Worm (Caenorhabditis elegans) whole organism, L1 larva: ENCODE measurements around the gene lin-25.
A peak's percentile ranks its signal among the peaks of the same experiment; 100 is the strongest.

Source experiments
- C16A3.4 ChIP-seq: fragments of 150-350 bp; optimal IDR thresholded peaks from 2 replicates; lab custom pipeline; 2014; ENCODE audit warnings: missing biosample characterization, missing genetic modification characterization
- C34B4.2 ChIP-seq: sonication (generic microtip); optimal IDR thresholded peaks from 2 replicates; lab custom pipeline; 2017; ENCODE audit warnings: mild to moderate bottlenecking, missing genetic modification characterization, missing compliant biosample characterization
- Y116A8C.19 ChIP-seq: sonication (generic microtip); optimal IDR thresholded peaks from 2 replicates; lab custom pipeline; 2016; ENCODE audit warnings: missing compliant biosample characterization, missing genetic modification characterization, borderline replicate concordance
- alr-1 ChIP-seq: fragments of 200-800 bp; sonication (Bioruptor generic); optimal IDR thresholded peaks from 2 replicates; lab custom pipeline; 2018; ENCODE audit warnings: borderline replicate concordance, mild to moderate bottlenecking, missing genetic modification characterization, missing compliant biosample characterization
- blmp-1 ChIP-seq: fragments of 150-350 bp; optimal IDR thresholded peaks from 2 replicates; lab custom pipeline; 2014; ENCODE audit warnings: missing biosample characterization, missing genetic modification characterization
- ceh-63 ChIP-seq: fragments of 200-800 bp; sonication (Bioruptor generic); optimal IDR thresholded peaks from 2 replicates; lab custom pipeline; 2018; ENCODE audit warnings: mild to moderate bottlenecking, missing genetic modification characterization, missing compliant biosample characterization
- ceh-8 ChIP-seq: fragments of 200-800 bp; sonication (Bioruptor generic); optimal IDR thresholded peaks from 2 replicates; lab custom pipeline; 2018; ENCODE audit warnings: mild to moderate bottlenecking, missing genetic modification characterization, moderate library complexity, missing compliant biosample characterization
- ceh-90 ChIP-seq: sonication (generic microtip); optimal IDR thresholded peaks from 2 replicates; lab custom pipeline; 2016; ENCODE audit warnings: missing genetic modification characterization, missing compliant biosample characterization
- dsc-1 ChIP-seq: sonication (generic microtip); optimal IDR thresholded peaks from 2 replicates; lab custom pipeline; 2016; ENCODE audit warnings: mild to moderate bottlenecking, missing genetic modification characterization, missing compliant biosample characterization
- elt-2 ChIP-seq: sonication (generic microtip); optimal IDR thresholded peaks from 2 replicates; lab custom pipeline; 2016; ENCODE audit warnings: missing genetic modification characterization, mild to moderate bottlenecking, inconsistent platforms, missing compliant biosample characterization, missing genetic modification reagents
- elt-3 ChIP-seq, 6 experiments: fragments of 150-350 bp in 1 of 6; sonication (generic microtip); optimal IDR thresholded peaks; 2 replicates each; lab custom pipeline; 2017 to 2018; ENCODE audit warnings: missing biosample characterization in 6 of 6, missing genetic modification characterization in 6 of 6, inconsistent platforms in 1 of 6
- fkh-4 ChIP-seq: sonication (generic microtip); optimal IDR thresholded peaks from 2 replicates; lab custom pipeline; 2016; ENCODE audit warnings: missing compliant biosample characterization, missing genetic modification characterization, borderline replicate concordance
- hlh-17 ChIP-seq: fragments of 200-800 bp; sonication (Bioruptor generic); optimal IDR thresholded peaks from 2 replicates; lab custom pipeline; 2018; ENCODE audit warnings: missing genetic modification characterization, mild to moderate bottlenecking, missing compliant biosample characterization, moderate library complexity, borderline replicate concordance
- hlh-4 ChIP-seq: sonication (generic microtip); optimal IDR thresholded peaks from 2 replicates; lab custom pipeline; 2016; ENCODE audit warnings: mild to moderate bottlenecking, missing genetic modification characterization, missing compliant biosample characterization
- jun-1 ChIP-seq: fragments of 150-350 bp; optimal IDR thresholded peaks from 2 replicates; lab custom pipeline; 2014; ENCODE audit warnings: missing biosample characterization, missing genetic modification reagents, missing genetic modification characterization
- lin-14 ChIP-seq: fragments of 200-800 bp; sonication (Bioruptor generic); optimal IDR thresholded peaks from 2 replicates; lab custom pipeline; 2018; ENCODE audit warnings: mild to moderate bottlenecking, missing genetic modification characterization, moderate library complexity, missing compliant biosample characterization
- lin-35 ChIP-seq, 2 experiments: fragments of 150-350 bp; optimal IDR thresholded peaks; 2 replicates each; lab custom pipeline; 2014; ENCODE audit warnings: missing biosample characterization in 2 of 2, missing genetic modification characterization in 2 of 2, missing genetic modification reagents in 2 of 2
- lin-39 ChIP-seq: fragments of 150-350 bp; optimal IDR thresholded peaks from 2 replicates; lab custom pipeline; 2014; ENCODE audit warnings: missing biosample characterization, missing genetic modification reagents, missing genetic modification characterization
- mab-9 ChIP-seq: fragments of 200-800 bp; sonication (Bioruptor generic); IDR thresholded peaks from 2 replicates; pipeline ENCODE4 v1.3.6; 2022; ENCODE audit warnings: missing genetic modification reagents, missing genetic modification characterization, missing compliant biosample characterization
- mef-2 ChIP-seq: fragments of 150-350 bp; optimal IDR thresholded peaks from 2 replicates; lab custom pipeline; 2014; ENCODE audit warnings: missing biosample characterization, missing genetic modification characterization
- nhr-20 ChIP-seq: sonication (generic microtip); optimal IDR thresholded peaks from 2 replicates; lab custom pipeline; 2016; ENCODE audit warnings: mild to moderate bottlenecking, missing genetic modification characterization, missing compliant biosample characterization
- nhr-237 ChIP-seq: fragments of 150-350 bp; optimal IDR thresholded peaks from 2 replicates; lab custom pipeline; 2014; ENCODE audit warnings: missing biosample characterization, missing genetic modification characterization
- nhr-71 ChIP-seq: sonication (generic microtip); optimal IDR thresholded peaks from 2 replicates; lab custom pipeline; 2016; ENCODE audit warnings: mild to moderate bottlenecking, missing genetic modification characterization, moderate library complexity, missing compliant biosample characterization
- nhr-77 ChIP-seq: fragments of 150-350 bp; optimal IDR thresholded peaks from 2 replicates; lab custom pipeline; 2014; ENCODE audit warnings: missing biosample characterization, missing genetic modification characterization
- nhr-85 ChIP-seq: sonication (generic microtip); peaks from one replicate; lab custom pipeline; 2016; ENCODE audit warnings: missing genetic modification characterization, inconsistent platforms, missing compliant biosample characterization
- pag-3 ChIP-seq: sonication (generic microtip); optimal IDR thresholded peaks from 2 replicates; lab custom pipeline; 2017; ENCODE audit warnings: missing genetic modification characterization, mild to moderate bottlenecking, missing compliant biosample characterization, antibody characterized with exemption, borderline replicate concordance; ENCODE audit not compliant: insufficient read depth
- pax-3 ChIP-seq: fragments of 200-800 bp; sonication (Bioruptor generic); optimal IDR thresholded peaks from 2 replicates; lab custom pipeline; 2018; ENCODE audit warnings: mild to moderate bottlenecking, missing genetic modification characterization, moderate library complexity, missing compliant biosample characterization
- pqm-1 ChIP-seq: sonication (generic microtip); optimal IDR thresholded peaks from 3 replicates; lab custom pipeline; 2017; ENCODE audit warnings: missing biosample characterization, missing genetic modification characterization
- rnt-1 ChIP-seq: sonication (generic microtip); optimal IDR thresholded peaks from 2 replicates; lab custom pipeline; 2016; ENCODE audit warnings: mild to moderate bottlenecking, missing genetic modification characterization, moderate library complexity, missing compliant biosample characterization
- snu-23 ChIP-seq: sonication (generic microtip); optimal IDR thresholded peaks from 2 replicates; lab custom pipeline; 2016; ENCODE audit warnings: missing genetic modification characterization, missing compliant biosample characterization
- tlp-1 ChIP-seq: fragments of 150-350 bp; optimal IDR thresholded peaks from 2 replicates; lab custom pipeline; 2014; ENCODE audit warnings: missing biosample characterization, missing genetic modification characterization
- unc-130 ChIP-seq: fragments of 150-350 bp; optimal IDR thresholded peaks from 2 replicates; lab custom pipeline; 2017; ENCODE audit warnings: missing biosample characterization, missing genetic modification characterization, inconsistent platforms
- unc-30 ChIP-seq: sonication (generic microtip); optimal IDR thresholded peaks from 2 replicates; lab custom pipeline; 2017; ENCODE audit warnings: missing biosample characterization, missing genetic modification characterization
- unc-98 ChIP-seq: fragments of 200-800 bp; sonication (Bioruptor generic); IDR thresholded peaks from 2 replicates; pipeline ENCODE4 v1.3.6; 2022; ENCODE audit warnings: missing genetic modification characterization, missing compliant biosample characterization
- vab-15 ChIP-seq: sonication (generic microtip); optimal IDR thresholded peaks from 2 replicates; lab custom pipeline; 2017; ENCODE audit warnings: missing genotype, mild to moderate bottlenecking, missing genetic modification characterization, missing compliant biosample characterization
- zag-1 ChIP-seq: fragments of 150-350 bp; optimal IDR thresholded peaks from 2 replicates; lab custom pipeline; 2014; ENCODE audit warnings: missing biosample characterization, missing genetic modification characterization

The lin-25 gene

DNA sequence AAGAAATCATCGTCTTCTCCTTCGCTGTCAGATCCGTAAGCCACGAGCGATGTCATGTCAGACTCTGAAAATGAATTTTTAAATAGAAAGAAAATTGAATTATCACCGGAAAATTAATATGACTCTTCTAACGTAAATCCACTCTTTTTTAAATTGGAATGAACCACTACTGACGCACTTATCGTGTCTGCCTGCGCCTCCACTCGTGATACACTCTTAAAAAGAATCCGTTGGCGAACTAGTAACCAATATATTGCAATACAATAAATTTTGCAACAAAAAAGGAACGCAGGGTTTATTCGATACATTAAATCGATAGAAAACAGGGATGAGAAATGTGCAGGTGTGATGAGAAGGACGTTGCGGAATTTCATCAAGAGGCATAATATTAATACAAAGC lies 9.7 kb downstream of the lin-25 start, which contains the start of gene ccch-3 (continued):
- TF ChIP-seq mab-9 (no peak), mef-2 (tag; lab: Kevin White, UChicago) (no peak), ceh-63 (GFP tag; lab: Kevin White, UChicago) (no peak), elt-2 (tag; lab: Kevin White, UChicago) (no peak), zag-1 (tag; lab: Kevin White, UChicago) (no peak)
- TF ChIP-seq, all 84 proteins: peak for 45

DNA sequence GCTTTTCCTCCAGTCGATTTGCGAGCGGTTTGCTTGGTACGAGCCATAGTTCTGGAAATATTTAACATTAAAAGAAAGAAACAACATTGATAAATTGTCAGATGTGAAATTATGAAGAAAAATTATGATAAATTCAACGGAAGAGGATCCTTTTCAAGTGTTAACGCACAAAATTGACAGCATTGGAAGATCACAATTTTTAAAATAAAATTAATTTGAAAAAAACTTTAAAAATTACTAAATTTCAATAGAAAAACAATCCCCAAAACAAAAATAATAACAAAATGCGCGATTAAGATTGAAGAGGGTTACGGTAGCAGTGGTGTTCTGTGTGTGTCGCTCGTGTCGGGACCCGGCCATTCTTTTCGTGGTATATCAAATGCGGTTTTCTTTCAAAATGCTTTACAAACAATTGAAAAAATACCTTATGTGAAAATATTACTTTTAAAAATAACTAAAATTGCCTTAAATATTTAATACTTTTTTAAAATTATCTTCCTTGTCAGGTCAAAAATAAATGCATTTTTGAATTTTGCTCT lies 10.6 kb downstream of the lin-25 start, which contains the start of gene his-74:
Gene his-74 (minus strand): TSS at position 51 of the 539 bp plus-strand sequence.
- no peak for TF ChIP-seq nhr-71
- TF ChIP-seq Y116A8C.19 = no peak
- no peak for TF ChIP-seq pax-3 (tag; lab: Kevin White, UChicago)
- no peak for TF ChIP-seq hlh-4
- no peak for TF ChIP-seq snu-23 (GFP tag; lab: Kevin White, UChicago)
- no peak for TF ChIP-seq tlp-1 (tag; lab: Kevin White, UChicago)
- TF ChIP-seq nhr-237 = no peak

DNA sequence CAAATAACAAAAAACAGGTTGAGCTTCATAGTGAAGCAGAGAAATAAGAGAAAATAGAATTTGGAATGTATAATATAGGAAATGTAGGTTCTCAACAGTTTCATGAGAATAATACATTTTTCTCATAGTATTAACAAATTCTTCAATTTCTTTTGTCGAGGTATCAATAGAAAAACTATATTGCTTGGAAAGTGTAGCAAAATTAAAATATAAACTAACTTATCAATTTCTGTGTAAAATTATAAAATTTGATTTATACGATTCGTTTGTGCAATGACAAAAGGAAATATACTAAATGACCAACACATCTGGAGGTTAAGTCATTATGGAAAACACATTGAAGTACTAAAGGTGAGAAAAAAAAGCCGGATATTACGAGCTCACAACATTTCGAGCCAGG lies 11.9 kb downstream of the lin-25 start, which contains the start of gene W05B10.3:
Gene W05B10.3 (minus strand): TSS at position 101 of the 400 bp plus-strand sequence.
- TF ChIP-seq hlh-4 (no peak), lin-35 (GFP tag; optimal IDR thresholded peaks at IDR 0.05; lab: Kevin White, UChicago) (no peak), vab-15 (tag; lab: Kevin White, UChicago) (no peak), mab-9 (no peak), jun-1 (tag; lab: Kevin White, UChicago) (no peak), pqm-1 (no peak), hlh-17 (GFP tag; lab: Kevin White, UChicago) (no peak), C16A3.4 (tag; lab: Kevin White, UChicago) (no peak), nhr-77 (tag; lab: Kevin White, UChicago) (no peak)

ce11 chrV:12663386-12663785 lies 13.7 kb downstream of the lin-25 start:
- no peak for TF ChIP-seq unc-98
- TF ChIP-seq nhr-237 = no peak
- TF ChIP-seq alr-1 (tag; lab: Kevin White, UChicago) = no peak
- peak; percentile 21 for TF ChIP-seq blmp-1 (tag; lab: Kevin White, UChicago)
- peak; percentile 60 for TF ChIP-seq fkh-4
- TF ChIP-seq ceh-8 (GFP tag; lab: Kevin White, UChicago) = no peak
- peak; percentile 90 for TF ChIP-seq dsc-1
- TF ChIP-seq lin-14 = no peak

ce11 chrV:12667397-12667796 lies 17.7 kb downstream of the lin-25 start:
- TF ChIP-seq C16A3.4 (tag; lab: Kevin White, UChicago) (no peak), C34B4.2 (no peak), nhr-20 (peak; percentile 25), mab-9 (no peak), rnt-1 (no peak), lin-14 (peak; percentile 51), blmp-1 (tag; lab: Kevin White, UChicago) (peak; percentile 35), unc-130 (tag; lab: Kevin White, UChicago) (no peak), snu-23 (GFP tag; lab: Kevin White, UChicago) (no peak), lin-39 (tag; lab: Kevin White, UChicago) (no peak), pag-3 (no peak), nhr-85 (tag; lab: Kevin White, UChicago) (peak; percentile 65), Y116A8C.19 (no peak), ceh-90 (tag; lab: Kevin White, UChicago) (no peak), unc-30 (tag; lab: Kevin White, UChicago) (no peak), elt-3 (tag; optimal IDR thresholded peaks at IDR 0.05; lab: Kevin White, UChicago) (peak in 3 of 6 experiments; percentile 37 to 57 (median 40))
- TF ChIP-seq, all 84 proteins: peak for 5
